Worm (Caenorhabditis elegans) whole organism, late embryonic: ENCODE measurements around the gene cyp-33C2.

Experiments
- F13H6.1 ChIP-seq: sonication (generic microtip); optimal IDR thresholded peaks from 2 replicates; lab custom pipeline; 2016; ENCODE audit warnings: missing genetic modification characterization, missing compliant biosample characterization
- K02D7.2 ChIP-seq: sonication (generic microtip); optimal IDR thresholded peaks from 2 replicates; lab custom pipeline; 2017; ENCODE audit warnings: mild to moderate bottlenecking, missing genetic modification characterization, missing compliant biosample characterization
- fkh-10 ChIP-seq: fragments of 150-350 bp; optimal IDR thresholded peaks from 2 replicates; lab custom pipeline; 2014; ENCODE audit warnings: missing biosample characterization, missing genetic modification reagents, missing genetic modification characterization
- mec-3 ChIP-seq: sonication (generic microtip); optimal IDR thresholded peaks from 2 replicates; lab custom pipeline; 2016; ENCODE audit warnings: borderline replicate concordance, missing genetic modification characterization, missing compliant biosample characterization
- odd-2 ChIP-seq: sonication (generic microtip); optimal IDR thresholded peaks from 2 replicates; lab custom pipeline; 2017; ENCODE audit warnings: antibody characterized with exemption, mild to moderate bottlenecking, missing genetic modification characterization, missing compliant biosample characterization
- pat-9 ChIP-seq: fragments of 200-800 bp; sonication (Bioruptor generic); optimal IDR thresholded peaks from 2 replicates; lab custom pipeline; 2018; ENCODE audit warnings: mild to moderate bottlenecking, missing genetic modification characterization, moderate library complexity, missing compliant biosample characterization
- pha-4 ChIP-seq: fragments of 150-350 bp; optimal IDR thresholded peaks from 2 replicates; lab custom pipeline; 2018; ENCODE audit warnings: missing biosample characterization, missing genetic modification reagents, missing genetic modification characterization
- rnt-1 ChIP-seq: sonication (generic microtip); optimal IDR thresholded peaks from 2 replicates; lab custom pipeline; 2016; ENCODE audit warnings: missing genetic modification characterization, missing compliant biosample characterization
- unc-55 ChIP-seq: sonication (generic microtip); optimal IDR thresholded peaks from 2 replicates; lab custom pipeline; 2017; ENCODE audit warnings: missing biosample characterization, missing genetic modification reagents, missing genetic modification characterization
- unc-86 ChIP-seq: sonication (generic microtip); optimal IDR thresholded peaks from 2 replicates; lab custom pipeline; 2016; ENCODE audit warnings: missing genetic modification characterization, missing compliant biosample characterization

ce11 chrV:2185486-2185885, 2.2 kb downstream of the cyp-33C2 start:
- TF ChIP-seq rnt-1 (tag; lab: Kevin White, UChicago) = no peak
- TF ChIP-seq F13H6.1 = no peak
- no peak for TF ChIP-seq unc-55 (GFP tag; lab: Kevin White, UChicago)
- no peak for TF ChIP-seq odd-2
- no peak for TF ChIP-seq pha-4
- TF ChIP-seq pat-9 = no peak
- TF ChIP-seq fkh-10 (GFP tag; lab: Kevin White, UChicago) = no peak
- no peak for TF ChIP-seq K02D7.2 (tag; lab: Kevin White, UChicago)
- no peak for TF ChIP-seq mec-3 (tag; lab: Kevin White, UChicago)
- TF ChIP-seq unc-86 (tag; lab: Kevin White, UChicago) = no peak
